Worm (Caenorhabditis elegans): ENCODE results near the gene sqv-2.

The sqv-2 gene

ce11 chrII:2934354-2934753, 40.2 kb upstream of the sqv-2 start, which contains the start of gene irld-67:
Gene irld-67, minus strand, starts transcription at chrII:2934454.
- TF ChIP-seq bed-3 (GFP tag; optimal IDR thresholded peaks at IDR 0.05) (no peak), mls-2 (tag; optimal IDR thresholded peaks at IDR 0.05) (no peak), sem-2 (GFP tag; optimal IDR thresholded peaks at IDR 0.05) (no peak), drap-1 (GFP tag; optimal IDR thresholded peaks at IDR 0.05) (no peak), unc-39 (tag; optimal IDR thresholded peaks at IDR 0.05) (no peak), tbx-8 (GFP tag; optimal IDR thresholded peaks at IDR 0.05) (no peak), ces-1 (GFP tag; optimal IDR thresholded peaks at IDR 0.05) (no peak), ham-2 (GFP tag; optimal IDR thresholded peaks at IDR 0.05) (no peak), ceh-43 (GFP tag; optimal IDR thresholded peaks at IDR 0.05) (no peak), elt-1 (tag; optimal IDR thresholded peaks at IDR 0.05; ENCODE audit: borderline replicate concordance, insufficient read depth) (no peak), flh-1 (GFP tag; optimal IDR thresholded peaks at IDR 0.05) (no peak), nhr-28 (tag; optimal IDR thresholded peaks at IDR 0.05) (no peak), nhr-76 (tag; optimal IDR thresholded peaks at IDR 0.05) (no peak), M03D4.4 (tag; optimal IDR thresholded peaks at IDR 0.05) (no peak)

- TF ChIP-seq nhr-237 (tag; optimal IDR thresholded peaks at IDR 0.05) (no peak), blmp-1 (tag; optimal IDR thresholded peaks at IDR 0.05) (no peak), mep-1 (tag; optimal IDR thresholded peaks at IDR 0.05) (no peak), tbx-8 (GFP tag; optimal IDR thresholded peaks at IDR 0.05) (no peak), nhr-12 (tag; optimal IDR thresholded peaks at IDR 0.05) (no peak), ztf-11 (tag; optimal IDR thresholded peaks at IDR 0.05) (no peak), nhr-28 (tag; optimal IDR thresholded peaks at IDR 0.05) (no peak), lin-32 (GFP tag; optimal IDR thresholded peaks at IDR 0.05) (no peak), nhr-2 (tag; optimal IDR thresholded peaks at IDR 0.05) (no peak), bed-3 (GFP tag; optimal IDR thresholded peaks at IDR 0.05) (no peak), flh-1 (GFP tag; optimal IDR thresholded peaks at IDR 0.05) (no peak), lsy-2 (tag; optimal IDR thresholded peaks at IDR 0.05) (no peak), hlh-1 (tag; optimal IDR thresholded peaks at IDR 0.05) (no peak), nhr-76 (tag; optimal IDR thresholded peaks at IDR 0.05) (no peak), sptf-1 (tag; optimal IDR thresholded peaks at IDR 0.05) (no peak)
Observed at ce11 chrII:2931564-2931963, 37.4 kb upstream of the sqv-2 start.

- no peak for TF ChIP-seq ham-2 (GFP tag; optimal IDR thresholded peaks at IDR 0.05)
- no peak for TF ChIP-seq zip-8 (tag; optimal IDR thresholded peaks at IDR 0.05)
- TF ChIP-seq hlh-1 (tag; optimal IDR thresholded peaks at IDR 0.05): no peak
- no peak for TF ChIP-seq lin-13 (tag; optimal IDR thresholded peaks at IDR 0.05)
- TF ChIP-seq ceh-39 (tag; optimal IDR thresholded peaks at IDR 0.05): no peak
- no peak for TF ChIP-seq pha-4 (tag; optimal IDR thresholded peaks at IDR 0.05)
- no peak for TF ChIP-seq elt-3 (tag; optimal IDR thresholded peaks at IDR 0.05)
- no peak for TF ChIP-seq ztf-11 (tag; optimal IDR thresholded peaks at IDR 0.05)
- no peak for TF ChIP-seq ces-1 (GFP tag; optimal IDR thresholded peaks at IDR 0.05)
- TF ChIP-seq lin-32 (GFP tag; optimal IDR thresholded peaks at IDR 0.05): no peak
- no peak for TF ChIP-seq lsy-2 (tag; optimal IDR thresholded peaks at IDR 0.05)
- no peak for TF ChIP-seq mep-1 (tag; optimal IDR thresholded peaks at IDR 0.05)
- no peak for TF ChIP-seq M03D4.4 (tag; optimal IDR thresholded peaks at IDR 0.05)
- no peak for TF ChIP-seq cnd-1 (tag; optimal IDR thresholded peaks at IDR 0.05)
- TF ChIP-seq bed-3 (GFP tag; optimal IDR thresholded peaks at IDR 0.05): no peak
Observed at ce11 chrII:2930499-2930898, 36.3 kb upstream of the sqv-2 start, which contains the start of the genes irld-64 and irld-63. Gene irld-64, minus strand, starts transcription at chrII:2930599. Gene irld-63, plus strand, starts transcription at chrII:2930728.

- no peak for TF ChIP-seq drap-1 (GFP tag; optimal IDR thresholded peaks at IDR 0.05)
- TF ChIP-seq snpc-4 (tag; optimal IDR thresholded peaks at IDR 0.05): no peak
- TF ChIP-seq mls-2 (tag; optimal IDR thresholded peaks at IDR 0.05): no peak
- no peak for TF ChIP-seq nhr-12 (tag; optimal IDR thresholded peaks at IDR 0.05)
- TF ChIP-seq ces-1 (GFP tag; optimal IDR thresholded peaks at IDR 0.05): no peak
- TF ChIP-seq hlh-1 (tag; optimal IDR thresholded peaks at IDR 0.05): no peak
- TF ChIP-seq blmp-1 (tag; optimal IDR thresholded peaks at IDR 0.05): no peak
- TF ChIP-seq nhr-76 (tag; optimal IDR thresholded peaks at IDR 0.05): no peak
- TF ChIP-seq ztf-11 (tag; optimal IDR thresholded peaks at IDR 0.05): no peak
- TF ChIP-seq ham-2 (GFP tag; optimal IDR thresholded peaks at IDR 0.05): no peak
- no peak for TF ChIP-seq unc-120 (tag; optimal IDR thresholded peaks at IDR 0.05; ENCODE audit: poor library complexity, severe bottlenecking)
- no peak for TF ChIP-seq mab-5 (tag; optimal IDR thresholded peaks at IDR 0.05)
- no peak for TF ChIP-seq nhr-28 (tag; optimal IDR thresholded peaks at IDR 0.05)
- TF ChIP-seq elt-3 (tag; optimal IDR thresholded peaks at IDR 0.05): no peak
Observed at ce11 chrII:2929846-2930245, 35.7 kb upstream of the sqv-2 start.
